Worm (Caenorhabditis elegans) whole organism, L1 larva: ENCODE measurements around the gene B0035.3.

Source experiments
- C04F5.9 ChIP-seq: sonication (generic microtip); optimal IDR thresholded peaks from 2 replicates; lab custom pipeline; 2016; ENCODE audit warnings: missing genetic modification characterization, missing compliant biosample characterization
- C16A3.4 ChIP-seq: fragments of 150-350 bp; optimal IDR thresholded peaks from 2 replicates; lab custom pipeline; 2014; ENCODE audit warnings: missing biosample characterization, missing genetic modification characterization
- C34B4.2 ChIP-seq: sonication (generic microtip); optimal IDR thresholded peaks from 2 replicates; lab custom pipeline; 2017; ENCODE audit warnings: mild to moderate bottlenecking, missing genetic modification characterization, missing compliant biosample characterization
- Y116A8C.19 ChIP-seq: sonication (generic microtip); optimal IDR thresholded peaks from 2 replicates; lab custom pipeline; 2016; ENCODE audit warnings: missing compliant biosample characterization, missing genetic modification characterization, borderline replicate concordance
- aha-1 ChIP-seq: fragments of 150-350 bp; optimal IDR thresholded peaks from 2 replicates; lab custom pipeline; 2014; ENCODE audit warnings: missing biosample characterization, missing genetic modification characterization
- ceh-8 ChIP-seq: fragments of 200-800 bp; sonication (Bioruptor generic); optimal IDR thresholded peaks from 2 replicates; lab custom pipeline; 2018; ENCODE audit warnings: mild to moderate bottlenecking, missing genetic modification characterization, moderate library complexity, missing compliant biosample characterization
- ceh-90 ChIP-seq: sonication (generic microtip); optimal IDR thresholded peaks from 2 replicates; lab custom pipeline; 2016; ENCODE audit warnings: missing genetic modification characterization, missing compliant biosample characterization
- dpl-1 ChIP-seq, 3 experiments: fragments of 150-350 bp in 2 of 3; sonication (generic microtip) in 1 of 3; optimal IDR thresholded peaks; 2 replicates each; lab custom pipeline; 2014 to 2017; ENCODE audit warnings: missing biosample characterization in 3 of 3, missing genetic modification characterization in 3 of 3, missing genetic modification reagents in 3 of 3
- efl-1 ChIP-seq, 4 experiments: fragments of 150-350 bp; optimal IDR thresholded peaks in 3 of 4; peaks in 1 of 4; 1 replicate in 1 of 4; 2 replicates in 3 of 4; lab custom pipeline; 2014; ENCODE audit warnings: missing biosample characterization in 2 of 4, missing genetic modification characterization in 2 of 4, missing genetic modification reagents in 2 of 4
- elt-2 ChIP-seq: sonication (generic microtip); optimal IDR thresholded peaks from 2 replicates; lab custom pipeline; 2016; ENCODE audit warnings: missing genetic modification characterization, mild to moderate bottlenecking, inconsistent platforms, missing compliant biosample characterization, missing genetic modification reagents
- elt-3 ChIP-seq, 6 experiments: fragments of 150-350 bp in 1 of 6; sonication (generic microtip); optimal IDR thresholded peaks; 2 replicates each; lab custom pipeline; 2017 to 2018; ENCODE audit warnings: missing biosample characterization in 6 of 6, missing genetic modification characterization in 6 of 6, inconsistent platforms in 1 of 6
- ets-5 ChIP-seq: fragments of 200-800 bp; sonication (Bioruptor generic); IDR thresholded peaks from 2 replicates; pipeline ENCODE4 v1.3.6; 2022; ENCODE audit warnings: missing genetic modification characterization, missing compliant biosample characterization
- fkh-10 ChIP-seq: sonication (generic microtip); optimal IDR thresholded peaks from 2 replicates; lab custom pipeline; 2017; ENCODE audit warnings: missing biosample characterization, missing genetic modification reagents, missing genetic modification characterization
- fkh-8 ChIP-seq: sonication (generic microtip); optimal IDR thresholded peaks from 2 replicates; lab custom pipeline; 2016; ENCODE audit warnings: mild to moderate bottlenecking, missing genetic modification characterization, missing compliant biosample characterization
- hlh-17 ChIP-seq: fragments of 200-800 bp; sonication (Bioruptor generic); optimal IDR thresholded peaks from 2 replicates; lab custom pipeline; 2018; ENCODE audit warnings: missing genetic modification characterization, mild to moderate bottlenecking, missing compliant biosample characterization, moderate library complexity, borderline replicate concordance
- irx-1 ChIP-seq: sonication (generic microtip); optimal IDR thresholded peaks from 2 replicates; lab custom pipeline; 2016; ENCODE audit warnings: missing genetic modification characterization, missing compliant biosample characterization
- lin-13 ChIP-seq: fragments of 150-350 bp; optimal IDR thresholded peaks from 2 replicates; lab custom pipeline; 2014; ENCODE audit warnings: missing biosample characterization, missing genetic modification reagents, missing genetic modification characterization
- lin-14 ChIP-seq: fragments of 200-800 bp; sonication (Bioruptor generic); optimal IDR thresholded peaks from 2 replicates; lab custom pipeline; 2018; ENCODE audit warnings: mild to moderate bottlenecking, missing genetic modification characterization, moderate library complexity, missing compliant biosample characterization
- lin-15B ChIP-seq: fragments of 150-350 bp; sonication (generic microtip); optimal IDR thresholded peaks from 3 replicates; lab custom pipeline; 2014; ENCODE audit warnings: missing biosample characterization, missing genetic modification characterization
- lin-35 ChIP-seq, 2 experiments: fragments of 150-350 bp; optimal IDR thresholded peaks; 2 replicates each; lab custom pipeline; 2014; ENCODE audit warnings: missing biosample characterization in 2 of 2, missing genetic modification characterization in 2 of 2, missing genetic modification reagents in 2 of 2
- lin-39 ChIP-seq: fragments of 150-350 bp; optimal IDR thresholded peaks from 2 replicates; lab custom pipeline; 2014; ENCODE audit warnings: missing biosample characterization, missing genetic modification reagents, missing genetic modification characterization
- lir-3 ChIP-seq: sonication (generic microtip); optimal IDR thresholded peaks from 2 replicates; lab custom pipeline; 2016; ENCODE audit warnings: mild to moderate bottlenecking, missing genetic modification characterization, moderate library complexity, missing compliant biosample characterization; ENCODE audit not compliant: poor library complexity
- lsy-2 ChIP-seq, 2 experiments: fragments of 150-350 bp; optimal IDR thresholded peaks; 2 replicates each; lab custom pipeline; 2014; ENCODE audit warnings: missing biosample characterization in 2 of 2, missing genetic modification characterization in 2 of 2
- mab-9 ChIP-seq: fragments of 200-800 bp; sonication (Bioruptor generic); IDR thresholded peaks from 2 replicates; pipeline ENCODE4 v1.3.6; 2022; ENCODE audit warnings: missing genetic modification reagents, missing genetic modification characterization, missing compliant biosample characterization
- mdl-1 ChIP-seq, 2 experiments: fragments of 150-350 bp; optimal IDR thresholded peaks; 2 replicates each; lab custom pipeline; 2014 to 2017; ENCODE audit warnings: missing biosample characterization in 2 of 2, missing genetic modification characterization in 2 of 2, inconsistent platforms in 1 of 2
- mep-1 ChIP-seq: fragments of 150-350 bp; optimal IDR thresholded peaks from 2 replicates; lab custom pipeline; 2014; ENCODE audit warnings: missing biosample characterization, missing genetic modification characterization
- nhr-11 ChIP-seq: fragments of 150-350 bp; optimal IDR thresholded peaks from 2 replicates; lab custom pipeline; 2014; ENCODE audit warnings: missing biosample characterization, missing genetic modification characterization
- nhr-19 ChIP-seq: fragments of 200-800 bp; sonication (Bioruptor generic); conservative IDR thresholded peaks from 2 replicates; pipeline ENCODE4 v1.3.6; 2022; ENCODE audit warnings: missing genetic modification characterization, missing compliant biosample characterization
- nhr-20 ChIP-seq: sonication (generic microtip); optimal IDR thresholded peaks from 2 replicates; lab custom pipeline; 2016; ENCODE audit warnings: mild to moderate bottlenecking, missing genetic modification characterization, missing compliant biosample characterization
- nhr-28 ChIP-seq: fragments of 150-350 bp; optimal IDR thresholded peaks from 2 replicates; lab custom pipeline; 2014; ENCODE audit warnings: missing biosample characterization, missing genetic modification characterization
- nhr-71 ChIP-seq: sonication (generic microtip); optimal IDR thresholded peaks from 2 replicates; lab custom pipeline; 2016; ENCODE audit warnings: mild to moderate bottlenecking, missing genetic modification characterization, moderate library complexity, missing compliant biosample characterization
- nhr-84 ChIP-seq: sonication (generic microtip); optimal IDR thresholded peaks from 2 replicates; lab custom pipeline; 2017; ENCODE audit warnings: missing biosample characterization, missing genetic modification characterization
- nhr-85 ChIP-seq: sonication (generic microtip); peaks from one replicate; lab custom pipeline; 2016; ENCODE audit warnings: missing genetic modification characterization, inconsistent platforms, missing compliant biosample characterization
- nhr-90 ChIP-seq: sonication (generic microtip); optimal IDR thresholded peaks from 2 replicates; lab custom pipeline; 2016; ENCODE audit warnings: mild to moderate bottlenecking, missing genetic modification characterization, missing compliant biosample characterization; ENCODE audit not compliant: poor library complexity
- skn-1 ChIP-seq: fragments of 150-350 bp; optimal IDR thresholded peaks from 2 replicates; lab custom pipeline; 2014; ENCODE audit warnings: missing biosample characterization, missing genetic modification characterization
- snpc-4 ChIP-seq: fragments of 150-350 bp; optimal IDR thresholded peaks from 2 replicates; lab custom pipeline; 2014; ENCODE audit warnings: missing biosample characterization, missing genetic modification characterization
- sox-4 ChIP-seq: sonication (generic microtip); optimal IDR thresholded peaks from 2 replicates; lab custom pipeline; 2016; ENCODE audit warnings: missing genetic modification characterization, missing compliant biosample characterization
- swsn-7 ChIP-seq: sonication (generic microtip); optimal IDR thresholded peaks from 2 replicates; lab custom pipeline; 2016; ENCODE audit warnings: missing genetic modification characterization, missing compliant biosample characterization
- tbx-2 ChIP-seq: sonication (generic microtip); optimal IDR thresholded peaks from 2 replicates; lab custom pipeline; 2016; ENCODE audit warnings: missing genetic modification characterization, missing compliant biosample characterization
- tlp-1 ChIP-seq: fragments of 150-350 bp; optimal IDR thresholded peaks from 2 replicates; lab custom pipeline; 2014; ENCODE audit warnings: missing biosample characterization, missing genetic modification characterization
- unc-30 ChIP-seq: sonication (generic microtip); optimal IDR thresholded peaks from 2 replicates; lab custom pipeline; 2017; ENCODE audit warnings: missing biosample characterization, missing genetic modification characterization
- unc-98 ChIP-seq: fragments of 200-800 bp; sonication (Bioruptor generic); IDR thresholded peaks from 2 replicates; pipeline ENCODE4 v1.3.6; 2022; ENCODE audit warnings: missing genetic modification characterization, missing compliant biosample characterization
- xbp-1 ChIP-seq: sonication (generic microtip); optimal IDR thresholded peaks from 2 replicates; lab custom pipeline; 2016; ENCODE audit warnings: missing genetic modification characterization, missing compliant biosample characterization
- zip-4 ChIP-seq: fragments of 200-800 bp; sonication (Bioruptor generic); optimal IDR thresholded peaks from 2 replicates; lab custom pipeline; 2018; ENCODE audit warnings: mild to moderate bottlenecking, missing genetic modification characterization, moderate library complexity, missing compliant biosample characterization
- ztf-11 ChIP-seq, 2 experiments: sonication (generic microtip); optimal IDR thresholded peaks; 2 replicates each; lab custom pipeline; 2016 to 2017; ENCODE audit warnings: missing genetic modification characterization in 2 of 2, missing biosample characterization in 1 of 2, missing compliant biosample characterization in 1 of 2
- ztf-4 ChIP-seq: fragments of 150-350 bp; optimal IDR thresholded peaks from 2 replicates; lab custom pipeline; 2014; ENCODE audit warnings: missing biosample characterization, missing genetic modification characterization

B0035.3 gene

ce11 chrIV:11314885-11315284 lies at the start of gene B0035.3, which contains the start of the genes B0035.22 and pfd-4 (continued):
- peak; percentile 33 for TF ChIP-seq C16A3.4
- TF ChIP-seq lin-35 (GFP tag; optimal IDR thresholded peaks at IDR 0.05; lab: Kevin White, UChicago) = peak; percentile 35 to 50
- TF ChIP-seq ztf-4 = no peak
- peak; percentile 77 for TF ChIP-seq lin-15B (tag; lab: Kevin White, UChicago)
- TF ChIP-seq lin-39 (tag; lab: Kevin White, UChicago) = no peak
- TF ChIP-seq nhr-90 (tag; lab: Kevin White, UChicago) = peak; percentile 86
- TF ChIP-seq mdl-1 (tag; optimal IDR thresholded peaks at IDR 0.05; lab: Kevin White, UChicago) = peak in 1 of 2 experiments; percentile 3
- no peak for TF ChIP-seq nhr-28 (tag; lab: Kevin White, UChicago)
- peak; percentile 14 to 60 for TF ChIP-seq efl-1 (optimal IDR thresholded peaks at IDR 0.05; lab: Kevin White, UChicago)
- TF ChIP-seq efl-1 (GFP tag; optimal IDR thresholded peaks at IDR 0.05 in 1 of 2; lab: Kevin White, UChicago) = peak; percentile 45 to 73
- TF ChIP-seq C04F5.9 (tag; lab: Kevin White, UChicago) = peak; percentile 73
- peak; percentile 90 for TF ChIP-seq lir-3 (tag; lab: Kevin White, UChicago)
- peak; percentile 74 for TF ChIP-seq lin-14 (GFP tag; lab: Kevin White, UChicago)
- TF ChIP-seq Y116A8C.19 = peak; percentile 46
- peak; percentile 72 for TF ChIP-seq xbp-1 (tag; lab: Kevin White, UChicago)
- no peak for TF ChIP-seq skn-1 (tag; lab: Kevin White, UChicago)
- TF ChIP-seq fkh-8 (tag; lab: Kevin White, UChicago) = peak; percentile 39
- TF ChIP-seq nhr-11 = no peak
- TF ChIP-seq irx-1 (tag; lab: Kevin White, UChicago) = peak; percentile 83
- no peak for TF ChIP-seq fkh-10 (GFP tag; lab: Kevin White, UChicago)
- peak; percentile 58 for TF ChIP-seq nhr-19
- peak in 1 of 2 experiments; percentile 83 for TF ChIP-seq ztf-11 (tag; optimal IDR thresholded peaks at IDR 0.05; lab: Kevin White, UChicago)
- TF ChIP-seq zip-4 (GFP tag; lab: Kevin White, UChicago) = no peak
- no peak for TF ChIP-seq C34B4.2
- peak; percentile 41 to 57 (median 45) for TF ChIP-seq dpl-1 (GFP tag; optimal IDR thresholded peaks at IDR 0.05; lab: Kevin White, UChicago)
- peak; percentile 67 for TF ChIP-seq sox-4 (tag; lab: Kevin White, UChicago)
- peak; percentile 44 for TF ChIP-seq snpc-4 (tag; lab: Kevin White, UChicago)
- no peak for TF ChIP-seq mab-9 (GFP tag; lab: Robert Waterston, UW)
- TF ChIP-seq mep-1 (tag; lab: Kevin White, UChicago) = peak; percentile 66
- TF ChIP-seq hlh-17 (GFP tag; lab: Kevin White, UChicago) = no peak
- TF ChIP-seq aha-1 (tag; lab: Kevin White, UChicago) = no peak

- peak; percentile 2 for TF ChIP-seq nhr-90 (tag; lab: Kevin White, UChicago)
- no peak for TF ChIP-seq dpl-1 (GFP tag; optimal IDR thresholded peaks at IDR 0.05; lab: Kevin White, UChicago)
- peak; percentile 79 for TF ChIP-seq nhr-85 (tag; lab: Kevin White, UChicago)
- TF ChIP-seq fkh-8 (tag; lab: Kevin White, UChicago) = no peak
- no peak for TF ChIP-seq fkh-10 (GFP tag; lab: Kevin White, UChicago)
- TF ChIP-seq unc-30 = no peak
- peak; percentile 34 for TF ChIP-seq mep-1 (tag; lab: Kevin White, UChicago)
- TF ChIP-seq unc-98 (GFP tag; lab: Robert Waterston, UW) = no peak
- no peak for TF ChIP-seq tlp-1 (tag; lab: Kevin White, UChicago)
- no peak for TF ChIP-seq lin-13 (GFP tag; lab: Kevin White, UChicago)
- no peak for TF ChIP-seq elt-3 (tag; optimal IDR thresholded peaks at IDR 0.05; lab: Kevin White, UChicago)
- TF ChIP-seq nhr-84 = no peak
- no peak for TF ChIP-seq zip-4 (GFP tag; lab: Kevin White, UChicago)
- TF ChIP-seq nhr-20 (tag; lab: Kevin White, UChicago) = peak; percentile 22
- TF ChIP-seq Y116A8C.19 = no peak
- no peak for TF ChIP-seq irx-1 (tag; lab: Kevin White, UChicago)
- no peak for TF ChIP-seq elt-2 (tag; lab: Kevin White, UChicago)
- no peak for TF ChIP-seq C34B4.2
- TF ChIP-seq lin-39 (tag; lab: Kevin White, UChicago) = no peak
- TF ChIP-seq lir-3 (tag; lab: Kevin White, UChicago) = no peak
- peak; percentile 16 to 29 for TF ChIP-seq efl-1 (optimal IDR thresholded peaks at IDR 0.05; lab: Kevin White, UChicago)
- TF ChIP-seq efl-1 (GFP tag; optimal IDR thresholded peaks at IDR 0.05 in 1 of 2; lab: Kevin White, UChicago) = peak in 1 of 2 experiments; percentile 91
- TF ChIP-seq swsn-7 (tag; lab: Kevin White, UChicago) = no peak
- no peak for TF ChIP-seq nhr-11
- TF ChIP-seq skn-1 (tag; lab: Kevin White, UChicago) = no peak
- TF ChIP-seq lin-14 (GFP tag; lab: Kevin White, UChicago) = peak; percentile 38
- TF ChIP-seq lsy-2 (tag; optimal IDR thresholded peaks at IDR 0.05; lab: Kevin White, UChicago) = no peak
- TF ChIP-seq ceh-90 (tag; lab: Kevin White, UChicago) = no peak
- TF ChIP-seq ceh-8 = no peak
- TF ChIP-seq tbx-2 (tag; lab: Kevin White, UChicago) = no peak
- no peak for TF ChIP-seq xbp-1 (tag; lab: Kevin White, UChicago)
- TF ChIP-seq nhr-71 (tag; lab: Kevin White, UChicago) = peak; percentile 17
- no peak for TF ChIP-seq ets-5
These were observed 49.2 kb upstream of the B0035.3 start for ce11 chrIV:11363806-11364562.
